Worm (Caenorhabditis elegans) whole organism, young adult: Measurements from ENCODE around the gene cyp-23A1.

Experiments used
- B0019.2 ChIP-seq: fragments of 200-800 bp; sonication (Bioruptor generic); conservative IDR thresholded peaks from 2 replicates; pipeline ENCODE4 v1.3.6; 2022; ENCODE audit warnings: missing genetic modification reagents, missing genetic modification characterization, missing compliant biosample characterization
- C17E4.6 ChIP-seq: fragments of 200-800 bp; sonication (Bioruptor generic); IDR thresholded peaks from 2 replicates; pipeline ENCODE4 v1.3.6; 2022; ENCODE audit warnings: missing genetic modification reagents, missing genetic modification characterization, missing compliant biosample characterization
- F22D6.2 ChIP-seq: sonication (generic microtip); optimal IDR thresholded peaks from 2 replicates; lab custom pipeline; 2016; ENCODE audit warnings: mild to moderate bottlenecking, missing genetic modification characterization, missing compliant biosample characterization
- K12H6.12 ChIP-seq: fragments of 200-800 bp; sonication (Bioruptor generic); optimal IDR thresholded peaks from 2 replicates; lab custom pipeline; 2018; ENCODE audit warnings: mild to moderate bottlenecking, missing genetic modification characterization, missing compliant biosample characterization
- Y79H2A.3 ChIP-seq: fragments of 200-800 bp; sonication (Bioruptor generic); conservative IDR thresholded peaks from 2 replicates; pipeline ENCODE4 v1.3.6; 2022; ENCODE audit warnings: missing genetic modification reagents, missing genetic modification characterization, missing compliant biosample characterization
- ZK185.1 ChIP-seq: sonication (generic microtip); optimal IDR thresholded peaks from 2 replicates; lab custom pipeline; 2016; ENCODE audit warnings: mild to moderate bottlenecking, missing genetic modification characterization, missing compliant biosample characterization; ENCODE audit not compliant: poor library complexity, severe bottlenecking
- aptf-2 ChIP-seq: fragments of 200-800 bp; sonication (Bioruptor generic); conservative IDR thresholded peaks from 2 replicates; pipeline ENCODE4 v1.3.6; 2022; ENCODE audit warnings: missing genetic modification reagents, missing genetic modification characterization, missing compliant biosample characterization
- athp-1 ChIP-seq: sonication (generic microtip); optimal IDR thresholded peaks from 2 replicates; lab custom pipeline; 2017; ENCODE audit warnings: mild to moderate bottlenecking, missing genetic modification characterization, missing compliant biosample characterization
- attf-5 ChIP-seq: fragments of 200-800 bp; sonication (Bioruptor generic); optimal IDR thresholded peaks from 2 replicates; lab custom pipeline; 2018; ENCODE audit warnings: mild to moderate bottlenecking, missing genetic modification characterization, missing compliant biosample characterization
- attf-6 ChIP-seq: fragments of 200-800 bp; sonication (Bioruptor generic); IDR thresholded peaks from 2 replicates; pipeline ENCODE4 v1.3.6; 2022; ENCODE audit warnings: missing genetic modification reagents, missing genetic modification characterization, missing compliant biosample characterization
- bed-2 ChIP-seq: fragments of 200-800 bp; sonication (Bioruptor generic); IDR thresholded peaks from 2 replicates; pipeline ENCODE4 v1.3.6; 2022; ENCODE audit warnings: missing genetic modification reagents, missing genetic modification characterization, missing compliant biosample characterization
- cebp-1 ChIP-seq, 2 experiments: fragments of 200-800 bp in 1 of 2; sonication (Bioruptor generic) in 1 of 2; sonication (generic microtip) in 1 of 2; IDR thresholded peaks in 1 of 2; optimal IDR thresholded peaks in 1 of 2; 2 replicates each; pipeline versions ENCODE4 v1.3.6 to Lab custom; 2017 to 2022; ENCODE audit warnings: missing compliant biosample characterization in 2 of 2, missing genetic modification characterization in 2 of 2, mild to moderate bottlenecking in 1 of 2, missing genetic modification reagents in 1 of 2, moderate library complexity in 1 of 2
- cebp-2 ChIP-seq: fragments of 200-800 bp; sonication (Bioruptor generic); IDR thresholded peaks from 2 replicates; pipeline ENCODE4 v1.3.6; 2022; ENCODE audit warnings: missing genetic modification characterization, missing compliant biosample characterization
- ceh-100 ChIP-seq: fragments of 200-800 bp; sonication (Bioruptor generic); IDR thresholded peaks from 2 replicates; pipeline ENCODE4 v1.3.6; 2022; ENCODE audit warnings: missing genetic modification reagents, missing genetic modification characterization, missing compliant biosample characterization
- ceh-91 ChIP-seq: fragments of 200-800 bp; sonication (Bioruptor generic); IDR thresholded peaks from 2 replicates; pipeline ENCODE4 v1.3.6; 2022; ENCODE audit warnings: missing genetic modification reagents, missing genetic modification characterization, missing compliant biosample characterization
- die-1 ChIP-seq: sonication (generic microtip); optimal IDR thresholded peaks from 2 replicates; lab custom pipeline; 2016; ENCODE audit warnings: missing genotype, mild to moderate bottlenecking, missing genetic modification characterization, missing compliant biosample characterization
- dox-1 ChIP-seq: fragments of 200-800 bp; sonication (Bioruptor generic); IDR thresholded peaks from 2 replicates; pipeline ENCODE4 v1.3.6; 2022; ENCODE audit warnings: missing genetic modification reagents, missing genetic modification characterization, missing compliant biosample characterization
- dpff-1 ChIP-seq: sonication (generic microtip); optimal IDR thresholded peaks from 2 replicates; lab custom pipeline; 2017; ENCODE audit warnings: mild to moderate bottlenecking, missing genetic modification characterization, missing compliant biosample characterization
- dpl-1 ChIP-seq: fragments of 150-350 bp; optimal IDR thresholded peaks from 2 replicates; lab custom pipeline; 2014; ENCODE audit warnings: missing biosample characterization, missing genetic modification reagents, missing genetic modification characterization
- efl-1 ChIP-seq: fragments of 150-350 bp; optimal IDR thresholded peaks from 2 replicates; lab custom pipeline; 2014; ENCODE audit warnings: missing biosample characterization, missing genetic modification reagents, missing genetic modification characterization
- egl-44 ChIP-seq: fragments of 200-800 bp; sonication (Bioruptor generic); IDR thresholded peaks from 2 replicates; pipeline ENCODE4 v1.3.6; 2022; ENCODE audit warnings: missing genetic modification reagents, missing genetic modification characterization, missing compliant biosample characterization
- ekl-4 ChIP-seq: fragments of 200-800 bp; sonication (Bioruptor generic); IDR thresholded peaks from 2 replicates; pipeline ENCODE4 v1.3.6; 2022; ENCODE audit warnings: missing genetic modification reagents, missing genetic modification characterization, missing compliant biosample characterization
- hlh-12 ChIP-seq: sonication (generic microtip); optimal IDR thresholded peaks from 2 replicates; lab custom pipeline; 2016; ENCODE audit warnings: missing genetic modification characterization, missing compliant biosample characterization
- hmg-20 ChIP-seq: fragments of 200-800 bp; sonication (Bioruptor generic); IDR thresholded peaks from 2 replicates; pipeline ENCODE4 v1.3.6; 2022; ENCODE audit warnings: missing genetic modification reagents, missing genetic modification characterization, missing compliant biosample characterization
- lir-1 ChIP-seq: fragments of 200-800 bp; sonication (Bioruptor generic); conservative IDR thresholded peaks from 2 replicates; pipeline ENCODE4 v1.3.6; 2022; ENCODE audit warnings: missing genetic modification reagents, missing genetic modification characterization, missing compliant biosample characterization
- madf-3 ChIP-seq: fragments of 200-800 bp; sonication (Bioruptor generic); IDR thresholded peaks from 2 replicates; pipeline ENCODE4 v1.3.6; 2022; ENCODE audit warnings: missing genetic modification reagents, missing genetic modification characterization, missing compliant biosample characterization
- madf-6 ChIP-seq: fragments of 200-800 bp; sonication (Bioruptor generic); IDR thresholded peaks from 2 replicates; pipeline ENCODE4 v1.3.6; 2022; ENCODE audit warnings: missing genetic modification reagents, missing genetic modification characterization, missing compliant biosample characterization
- madf-8 ChIP-seq: fragments of 200-800 bp; sonication (Bioruptor generic); conservative IDR thresholded peaks from 2 replicates; pipeline ENCODE4 v1.3.6; 2022; ENCODE audit warnings: missing genetic modification reagents, missing genetic modification characterization, missing compliant biosample characterization
- mel-28 ChIP-seq: sonication (generic microtip); optimal IDR thresholded peaks from 2 replicates; lab custom pipeline; 2016; ENCODE audit warnings: borderline replicate concordance, mild to moderate bottlenecking, missing genetic modification characterization, missing compliant biosample characterization
- mes-4 ChIP-seq: sonication (generic microtip); optimal IDR thresholded peaks from 2 replicates; lab custom pipeline; 2016; ENCODE audit warnings: missing genotype, missing genetic modification characterization, missing compliant biosample characterization
- nhr-120 ChIP-seq: fragments of 200-800 bp; sonication (Bioruptor generic); IDR thresholded peaks from 2 replicates; pipeline ENCODE4 v1.3.6; 2022; ENCODE audit warnings: missing genetic modification characterization, missing compliant biosample characterization
- nhr-179 ChIP-seq: sonication (generic microtip); optimal IDR thresholded peaks from 2 replicates; lab custom pipeline; 2016; ENCODE audit warnings: mild to moderate bottlenecking, missing genetic modification characterization, missing compliant biosample characterization
- pbrm-1 ChIP-seq: fragments of 200-800 bp; sonication (Bioruptor generic); IDR thresholded peaks from 2 replicates; pipeline ENCODE4 v1.3.6; 2022; ENCODE audit warnings: missing genetic modification reagents, missing genetic modification characterization, missing compliant biosample characterization
- pha-4 ChIP-seq: fragments of 150-350 bp; sonication (generic microtip); optimal IDR thresholded peaks from 2 replicates; lab custom pipeline; 2014; ENCODE audit warnings: missing biosample characterization, missing genetic modification reagents, missing genetic modification characterization
- rec-8 ChIP-seq, 2 experiments: sonication (generic microtip); optimal IDR thresholded peaks; 2 replicates each; lab custom pipeline; 2016; ENCODE audit warnings: mild to moderate bottlenecking in 2 of 2, missing genetic modification characterization in 2 of 2, missing genetic modification reagents in 2 of 2, missing genotype in 2 of 2, missing biosample characterization in 1 of 2, missing compliant biosample characterization in 1 of 2, moderate library complexity in 1 of 2
- repo-1 ChIP-seq: sonication (generic microtip); optimal IDR thresholded peaks from 2 replicates; lab custom pipeline; 2017; ENCODE audit warnings: mild to moderate bottlenecking, missing genetic modification characterization, missing compliant biosample characterization
- snpc-1.3 ChIP-seq: sonication (generic microtip); optimal IDR thresholded peaks from 2 replicates; lab custom pipeline; 2017; ENCODE audit warnings: missing genetic modification characterization, mild to moderate bottlenecking, missing compliant biosample characterization, antibody characterized with exemption, moderate library complexity, missing genotype, missing genetic modification reagents; ENCODE audit not compliant: insufficient read depth
- snpc-3.4 ChIP-seq: sonication (generic microtip); optimal IDR thresholded peaks from 2 replicates; lab custom pipeline; 2017; ENCODE audit warnings: missing genetic modification characterization, mild to moderate bottlenecking, missing compliant biosample characterization, antibody characterized with exemption, moderate library complexity, missing genotype, missing genetic modification reagents
- unc-62 ChIP-seq: fragments of 150-350 bp; optimal IDR thresholded peaks from 2 replicates; lab custom pipeline; 2014; ENCODE audit warnings: missing biosample characterization, missing genetic modification reagents, missing genetic modification characterization
- xnd-1 ChIP-seq: sonication (generic microtip); optimal IDR thresholded peaks from 2 replicates; lab custom pipeline; 2016; ENCODE audit warnings: missing genotype, missing genetic modification reagents, missing genetic modification characterization, missing compliant biosample characterization

Gene cyp-23A1

DNA sequence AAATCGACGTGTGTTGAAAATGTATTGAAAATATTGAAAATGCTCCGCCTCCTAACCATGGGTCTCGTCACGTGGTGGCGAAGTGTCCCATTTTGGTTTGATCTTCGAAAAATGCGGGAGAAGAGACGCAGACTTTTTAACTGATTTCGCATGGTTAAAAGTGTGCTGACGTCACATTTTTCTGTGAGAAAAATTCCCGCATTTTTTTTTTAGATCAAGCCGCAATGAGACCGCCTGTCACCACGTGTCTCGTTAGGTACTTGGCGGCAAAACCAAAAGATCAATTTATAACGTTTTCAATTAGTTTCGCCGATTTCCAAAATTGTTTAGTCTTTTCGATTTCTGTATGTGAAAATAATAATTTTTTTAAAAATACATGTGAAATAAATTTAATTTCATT lies 13.2 kb downstream of the cyp-23A1 start:
- no peak for TF ChIP-seq attf-5 (GFP tag; lab: Kevin White, UChicago)
- TF ChIP-seq efl-1 (GFP tag; lab: Kevin White, UChicago) = peak; percentile 59
- TF ChIP-seq egl-44 (GFP tag; lab: Robert Waterston, UW) = no peak
- 0 out of 2 replicates have a peak, but pooled peaks have one; percentile 11 for TF ChIP-seq ceh-91
- TF ChIP-seq unc-62 (GFP tag; lab: Kevin White, UChicago) = no peak
- TF ChIP-seq lir-1 (GFP tag; lab: Robert Waterston, UW) = no peak
- TF ChIP-seq snpc-3.4 (tag; lab: Kevin White, UChicago) = no peak
- no peak for TF ChIP-seq rec-8 (tag; optimal IDR thresholded peaks at IDR 0.05; lab: Kevin White, UChicago)
- no peak for TF ChIP-seq nhr-120 (GFP tag; lab: Robert Waterston, UW)
- TF ChIP-seq hmg-20 = no peak
- TF ChIP-seq hlh-12 = no peak
- no peak for TF ChIP-seq F22D6.2
- peak; percentile 81 for TF ChIP-seq madf-6
- TF ChIP-seq dox-1 (GFP tag; lab: Robert Waterston, UW) = no peak
- peak; percentile 62 for TF ChIP-seq madf-8 (GFP tag; lab: Robert Waterston, UW)
- TF ChIP-seq snpc-1.3 = no peak
- peak; percentile 41 for TF ChIP-seq xnd-1 (tag; lab: Kevin White, UChicago)
- TF ChIP-seq dpl-1 (GFP tag; lab: Kevin White, UChicago) = no peak

- no peak for TF ChIP-seq pbrm-1 (GFP tag; lab: Robert Waterston, UW)
- TF ChIP-seq ceh-100 (GFP tag; lab: Robert Waterston, UW) = no peak
- TF ChIP-seq B0019.2 (GFP tag; lab: Robert Waterston, UW) = no peak
- TF ChIP-seq madf-3 (GFP tag; lab: Robert Waterston, UW) = no peak
- TF ChIP-seq ZK185.1 (tag; lab: Kevin White, UChicago) = no peak
- no peak for TF ChIP-seq rec-8 (tag; optimal IDR thresholded peaks at IDR 0.05; lab: Kevin White, UChicago)
- TF ChIP-seq aptf-2 (GFP tag; lab: Robert Waterston, UW) = no peak
- TF ChIP-seq bed-2 (GFP tag; lab: Robert Waterston, UW) = no peak
- TF ChIP-seq athp-1 (tag; lab: Kevin White, UChicago) = no peak
- TF ChIP-seq, all 124 proteins: peak for 0
Measured at ce11 chrII:4527800-4528199, 15.8 kb downstream of the cyp-23A1 start, which contains the start of gene sra-35. sra-35 (minus strand) TSS chrII:4527900.

- TF ChIP-seq F22D6.2 (no peak), repo-1 (tag; lab: Kevin White, UChicago) (no peak), dpff-1 (tag; lab: Kevin White, UChicago) (no peak), K12H6.12 (tag; lab: Kevin White, UChicago) (no peak), C17E4.6 (GFP tag; lab: Robert Waterston, UW) (no peak)
- TF ChIP-seq, all 124 proteins: peak for 0
Measured at ce11 chrII:4531880-4532279, 19.9 kb downstream of the cyp-23A1 start, which contains the start of gene sra-32. sra-32 (minus strand) TSS chrII:4531980.

ce11 chrII:4537141-4537540 lies 25.1 kb downstream of the cyp-23A1 start, which contains the start of gene sra-33:
sra-33 (minus strand) TSS chrII:4537241.
- TF ChIP-seq hlh-12 (no peak), nhr-179 (tag; lab: Kevin White, UChicago) (no peak), dpff-1 (tag; lab: Kevin White, UChicago) (no peak), cebp-1 (GFP tag; IDR thresholded peaks at IDR 0.05; lab: Robert Waterston, UW) (no peak), cebp-1 (tag; optimal IDR thresholded peaks at IDR 0.05; lab: Kevin White, UChicago) (no peak), mes-4 (no peak), die-1 (no peak), attf-6 (no peak), dox-1 (GFP tag; lab: Robert Waterston, UW) (no peak), Y79H2A.3 (GFP tag; lab: Robert Waterston, UW) (no peak), ekl-4 (GFP tag; lab: Robert Waterston, UW) (no peak), F22D6.2 (no peak), ceh-91 (no peak), mel-28 (tag; lab: Kevin White, UChicago) (no peak), pha-4 (tag; lab: Kevin White, UChicago) (no peak), cebp-2 (no peak)
- TF ChIP-seq, all 124 proteins: peak for 0
